Worm (Caenorhabditis elegans) whole organism, young adult: ENCODE results near the gene mboa-2.

Experiments
- B0035.1 ChIP-seq: sonication (generic microtip); optimal IDR thresholded peaks from 2 replicates; lab custom pipeline; 2016; ENCODE audit warnings: missing genetic modification characterization, mild to moderate bottlenecking, missing compliant biosample characterization, missing genotype, missing genetic modification reagents
- akir-1 ChIP-seq: fragments of 200-800 bp; sonication (Bioruptor generic); optimal IDR thresholded peaks from 2 replicates; lab custom pipeline; 2018; ENCODE audit warnings: mild to moderate bottlenecking, missing genetic modification characterization, moderate library complexity, missing compliant biosample characterization
- ccch-3 ChIP-seq: fragments of 200-800 bp; sonication (Bioruptor generic); optimal IDR thresholded peaks from 2 replicates; lab custom pipeline; 2018; ENCODE audit warnings: mild to moderate bottlenecking, missing genetic modification characterization, missing compliant biosample characterization
- ceh-100 ChIP-seq: fragments of 200-800 bp; sonication (Bioruptor generic); IDR thresholded peaks from 2 replicates; pipeline ENCODE4 v1.3.6; 2022; ENCODE audit warnings: missing genetic modification reagents, missing genetic modification characterization, missing compliant biosample characterization
- ceh-91 ChIP-seq: fragments of 200-800 bp; sonication (Bioruptor generic); IDR thresholded peaks from 2 replicates; pipeline ENCODE4 v1.3.6; 2022; ENCODE audit warnings: missing genetic modification reagents, missing genetic modification characterization, missing compliant biosample characterization
- chd-7 ChIP-seq: sonication (generic microtip); optimal IDR thresholded peaks from 2 replicates; lab custom pipeline; 2016; ENCODE audit warnings: mild to moderate bottlenecking, missing genetic modification characterization, moderate library complexity, missing compliant biosample characterization
- die-1 ChIP-seq: sonication (generic microtip); optimal IDR thresholded peaks from 2 replicates; lab custom pipeline; 2016; ENCODE audit warnings: missing genotype, mild to moderate bottlenecking, missing genetic modification characterization, missing compliant biosample characterization
- hmg-1.2 ChIP-seq: fragments of 200-800 bp; sonication (Bioruptor generic); IDR thresholded peaks from 2 replicates; pipeline ENCODE4 v1.3.6; 2022; ENCODE audit warnings: missing genetic modification reagents, missing genetic modification characterization, missing compliant biosample characterization
- hrde-1 ChIP-seq: sonication (generic microtip); optimal IDR thresholded peaks from 2 replicates; lab custom pipeline; 2016; ENCODE audit warnings: missing genetic modification characterization, mild to moderate bottlenecking, missing compliant biosample characterization, moderate library complexity, missing genotype, missing genetic modification reagents, borderline replicate concordance
- lin-35 ChIP-seq, 3 experiments: fragments of 150-350 bp in 2 of 3; sonication (generic microtip) in 1 of 3; optimal IDR thresholded peaks; 2 replicates each; lab custom pipeline; 2014 to 2018; ENCODE audit warnings: missing biosample characterization in 3 of 3, missing genetic modification characterization in 3 of 3, missing genetic modification reagents in 3 of 3
- lin-40 ChIP-seq: sonication (generic microtip); optimal IDR thresholded peaks from 2 replicates; lab custom pipeline; 2016; ENCODE audit warnings: missing genetic modification characterization, mild to moderate bottlenecking, missing compliant biosample characterization, missing genotype, missing genetic modification reagents
- lin-54 ChIP-seq: fragments of 200-800 bp; sonication (Bioruptor generic); optimal IDR thresholded peaks from 2 replicates; lab custom pipeline; 2018; ENCODE audit warnings: mild to moderate bottlenecking, missing genetic modification characterization, missing compliant biosample characterization
- madf-8 ChIP-seq: fragments of 200-800 bp; sonication (Bioruptor generic); conservative IDR thresholded peaks from 2 replicates; pipeline ENCODE4 v1.3.6; 2022; ENCODE audit warnings: missing genetic modification reagents, missing genetic modification characterization, missing compliant biosample characterization
- nhr-120 ChIP-seq: fragments of 200-800 bp; sonication (Bioruptor generic); IDR thresholded peaks from 2 replicates; pipeline ENCODE4 v1.3.6; 2022; ENCODE audit warnings: missing genetic modification characterization, missing compliant biosample characterization
- nhr-179 ChIP-seq: sonication (generic microtip); optimal IDR thresholded peaks from 2 replicates; lab custom pipeline; 2016; ENCODE audit warnings: mild to moderate bottlenecking, missing genetic modification characterization, missing compliant biosample characterization
- nhr-80 ChIP-seq: sonication (generic microtip); optimal IDR thresholded peaks from 2 replicates; lab custom pipeline; 2016; ENCODE audit warnings: missing genetic modification characterization, missing compliant biosample characterization
- pbrm-1 ChIP-seq: fragments of 200-800 bp; sonication (Bioruptor generic); IDR thresholded peaks from 2 replicates; pipeline ENCODE4 v1.3.6; 2022; ENCODE audit warnings: missing genetic modification reagents, missing genetic modification characterization, missing compliant biosample characterization
- rcor-1 ChIP-seq: fragments of 200-800 bp; sonication (Bioruptor generic); IDR thresholded peaks from 2 replicates; pipeline ENCODE4 v1.3.6; 2022; ENCODE audit warnings: missing genetic modification reagents, missing genetic modification characterization, missing compliant biosample characterization
- sea-2 ChIP-seq: fragments of 200-800 bp; sonication (Bioruptor generic); IDR thresholded peaks from 2 replicates; pipeline ENCODE4 v1.3.6; 2022; ENCODE audit warnings: missing genetic modification characterization, missing compliant biosample characterization
- snpc-1.1 ChIP-seq: sonication (generic microtip); optimal IDR thresholded peaks from 2 replicates; lab custom pipeline; 2017; ENCODE audit warnings: missing genetic modification characterization, mild to moderate bottlenecking, missing compliant biosample characterization, antibody characterized with exemption, moderate library complexity, missing genotype, missing genetic modification reagents; ENCODE audit not compliant: insufficient read depth
- snpc-1.3 ChIP-seq: sonication (generic microtip); optimal IDR thresholded peaks from 2 replicates; lab custom pipeline; 2017; ENCODE audit warnings: missing genetic modification characterization, mild to moderate bottlenecking, missing compliant biosample characterization, antibody characterized with exemption, moderate library complexity, missing genotype, missing genetic modification reagents; ENCODE audit not compliant: insufficient read depth
- snpc-4 ChIP-seq, 5 experiments: fragments of 150-350 bp in 1 of 5; sonication (generic microtip) in 4 of 5; optimal IDR thresholded peaks; 2 replicates each; lab custom pipeline; 2014 to 2018; ENCODE audit warnings: missing genetic modification characterization in 5 of 5, missing biosample characterization in 3 of 5, antibody characterized with exemption in 2 of 5, mild to moderate bottlenecking in 2 of 5, missing compliant biosample characterization in 2 of 5, missing genotype in 2 of 5, moderate library complexity in 2 of 5, missing genetic modification reagents in 1 of 5
- somi-1 ChIP-seq: fragments of 200-800 bp; sonication (Bioruptor generic); optimal IDR thresholded peaks from 2 replicates; lab custom pipeline; 2018; ENCODE audit warnings: mild to moderate bottlenecking, missing genetic modification characterization, missing compliant biosample characterization
- tbx-9 ChIP-seq: sonication (generic microtip); optimal IDR thresholded peaks from 2 replicates; lab custom pipeline; 2016; ENCODE audit warnings: borderline replicate concordance, missing genetic modification characterization, inconsistent platforms, missing compliant biosample characterization
- tlf-1 ChIP-seq: fragments of 200-800 bp; sonication (Bioruptor generic); optimal IDR thresholded peaks from 2 replicates; lab custom pipeline; 2018; ENCODE audit warnings: mild to moderate bottlenecking, missing genetic modification characterization, missing compliant biosample characterization
- ztf-25 ChIP-seq: fragments of 200-800 bp; sonication (Bioruptor generic); IDR thresholded peaks from 2 replicates; pipeline ENCODE4 v1.3.6; 2022; ENCODE audit warnings: missing genetic modification reagents, missing genetic modification characterization, missing compliant biosample characterization
- ztf-26 ChIP-seq: sonication (generic microtip); optimal IDR thresholded peaks from 2 replicates; lab custom pipeline; 2017; ENCODE audit warnings: missing genetic modification characterization, missing compliant biosample characterization
- ztf-3 ChIP-seq: fragments of 200-800 bp; sonication (Bioruptor generic); optimal IDR thresholded peaks from 2 replicates; lab custom pipeline; 2018; ENCODE audit warnings: mild to moderate bottlenecking, missing genetic modification characterization, missing compliant biosample characterization

The mboa-2 gene

ce11 chrV:11095873-11096272, 26.4 kb downstream of the mboa-2 start, which contains the start of gene Y42A5A.3 (continued):
- TF ChIP-seq ceh-100 = no peak
- no peak for TF ChIP-seq tbx-9 (tag; lab: Kevin White, UChicago)
- no peak for TF ChIP-seq snpc-1.3 (tag; lab: Kevin White, UChicago)

ce11 chrV:11094698-11095097, 27.6 kb downstream of the mboa-2 start:
- TF ChIP-seq ceh-91 (GFP tag; lab: Robert Waterston, UW) (no peak), nhr-179 (no peak), ztf-26 (tag; lab: Kevin White, UChicago) (peak; percentile 78), ccch-3 (GFP tag; lab: Kevin White, UChicago) (no peak), somi-1 (GFP tag; lab: Kevin White, UChicago) (peak; percentile 43), lin-40 (tag; lab: Kevin White, UChicago) (peak; percentile 51)

- TF ChIP-seq ztf-25 (no peak), snpc-1.1 (tag; lab: Kevin White, UChicago) (no peak), madf-8 (GFP tag; lab: Robert Waterston, UW) (no peak), tlf-1 (GFP tag; lab: Kevin White, UChicago) (no peak), lin-35 (GFP tag; optimal IDR thresholded peaks at IDR 0.05; lab: Kevin White, UChicago) (no peak), rcor-1 (GFP tag; lab: Robert Waterston, UW) (no peak), chd-7 (no peak), snpc-4 (GFP tag; optimal IDR thresholded peaks at IDR 0.05; lab: Kevin White, UChicago) (no peak), snpc-4 (tag; optimal IDR thresholded peaks at IDR 0.05; lab: Kevin White, UChicago) (no peak), lin-54 (GFP tag; lab: Kevin White, UChicago) (no peak), pbrm-1 (GFP tag; lab: Robert Waterston, UW) (no peak), nhr-120 (no peak), nhr-179 (no peak), B0035.1 (tag; lab: Kevin White, UChicago) (no peak), akir-1 (GFP tag; lab: Kevin White, UChicago) (no peak)
Observed at ce11 chrV:11093163-11094091, 28.9 kb downstream of the mboa-2 start, which contains the start of gene lact-8. Gene lact-8 (minus strand): TSS chrV:11093607.

ce11 chrV:11087519-11087998, 34.7 kb downstream of the mboa-2 start, which contains the start of gene Y42A5A.1:
Gene Y42A5A.1 (plus strand): TSS chrV:11087948.
- TF ChIP-seq die-1 (tag; lab: Kevin White, UChicago) (peak; percentile 13), sea-2 (GFP tag; lab: Robert Waterston, UW) (no peak)
- TF ChIP-seq, all 124 proteins: peak for 1

- peak; percentile 40 for TF ChIP-seq lin-40 (tag; lab: Kevin White, UChicago)
- TF ChIP-seq ztf-3 = no peak
- peak; percentile 6 for TF ChIP-seq nhr-80
Observed at ce11 chrV:11087119-11087518, 35.2 kb downstream of the mboa-2 start.

- no peak for TF ChIP-seq hrde-1 (tag; lab: Kevin White, UChicago)
- TF ChIP-seq hmg-1.2 (GFP tag; lab: Robert Waterston, UW) = peak; percentile 45; the same call in 1 of the 2 replicates
- TF ChIP-seq, all 124 proteins: peak for 1
Observed at ce11 chrV:11083691-11084090, 38.6 kb downstream of the mboa-2 start.
